Fruit fly (Drosophila melanogaster) whole organism, embryonic: ENCODE results near the gene CG14966.

Experiments
- B-H1 ChIP-seq: fragments of 200-800 bp; sonication (Bioruptor generic); IDR thresholded peaks from 3 replicates; pipeline ENCODE4 v1.3.6; 2022; ENCODE audit warnings: missing biosample characterization, missing genetic modification characterization
- BEAF-32 ChIP-seq: fragments of 200-800 bp; sonication (Bioruptor generic); optimal IDR thresholded peaks from 3 replicates; lab custom pipeline; 2017; ENCODE audit warnings: missing biosample characterization, missing genetic modification characterization, mild to moderate bottlenecking, moderate library complexity, missing genetic modification reagents
- Blimp-1 ChIP-seq: fragments of 200-800 bp; sonication (Bioruptor generic); optimal IDR thresholded peaks from 3 replicates; lab custom pipeline; 2018; ENCODE audit warnings: missing biosample characterization, missing genetic modification characterization, mild to moderate bottlenecking, moderate library complexity, missing genetic modification reagents
- CG13287 ChIP-seq: fragments of 200-800 bp; sonication (Bioruptor generic); IDR thresholded peaks from 2 replicates; pipeline ENCODE4 v1.3.6; 2022; ENCODE audit warnings: missing biosample characterization, missing genetic modification characterization; ENCODE audit not compliant: partially characterized antibody
- CG13775 ChIP-seq: fragments of 200-800 bp; sonication (Bioruptor generic); optimal IDR thresholded peaks from 3 replicates; lab custom pipeline; 2017; ENCODE audit warnings: missing biosample characterization, mild to moderate bottlenecking, missing genetic modification characterization
- CG14014 ChIP-seq: fragments of 200-800 bp; sonication (Bioruptor generic); IDR thresholded peaks from 2 replicates; pipeline ENCODE4 v1.3.6; 2022; ENCODE audit warnings: missing biosample characterization, missing genetic modification characterization
- CG14050 ChIP-seq: fragments of 200-800 bp; sonication (Bioruptor generic); IDR thresholded peaks from 3 replicates; pipeline ENCODE4 v1.3.6; 2022; ENCODE audit warnings: missing biosample characterization, missing genetic modification characterization
- CG14860 ChIP-seq: fragments of 200-800 bp; sonication (Bioruptor generic); IDR thresholded peaks from 3 replicates; pipeline ENCODE4 v1.3.6; 2022; ENCODE audit warnings: missing biosample characterization, missing genetic modification characterization; ENCODE audit not compliant: partially characterized antibody
- CG14965 ChIP-seq: fragments of 200-800 bp; sonication (Bioruptor generic); optimal IDR thresholded peaks from 2 replicates; lab custom pipeline; 2016; ENCODE audit warnings: missing biosample characterization, missing genetic modification characterization, borderline replicate concordance
- CG1602 ChIP-seq: fragments of 200-800 bp; sonication (Bioruptor generic); optimal IDR thresholded peaks from 3 replicates; lab custom pipeline; 2016; ENCODE audit warnings: missing biosample characterization, missing genetic modification characterization
- CG32532 ChIP-seq: fragments of 200-800 bp; sonication (Bioruptor generic); IDR thresholded peaks from 2 replicates; pipeline ENCODE4 v1.3.6; 2022; ENCODE audit warnings: missing biosample characterization, missing genetic modification characterization
- CG34224 ChIP-seq: fragments of 200-800 bp; sonication (Bioruptor generic); IDR thresholded peaks from 3 replicates; pipeline ENCODE4 v1.3.6; 2022; ENCODE audit warnings: missing biosample characterization, missing genetic modification characterization; ENCODE audit not compliant: partially characterized antibody
- CG4424 ChIP-seq: fragments of 200-800 bp; sonication (Bioruptor generic); optimal IDR thresholded peaks from 3 replicates; lab custom pipeline; 2016; ENCODE audit warnings: missing biosample characterization, missing genetic modification characterization
- CG4617 ChIP-seq: fragments of 200-800 bp; sonication (Bioruptor generic); optimal IDR thresholded peaks from 3 replicates; lab custom pipeline; 2016; ENCODE audit warnings: missing biosample characterization, missing genetic modification characterization, borderline replicate concordance
- CG6689 ChIP-seq: fragments of 200-800 bp; sonication (Bioruptor generic); IDR thresholded peaks from 2 replicates; pipeline ENCODE4 v1.3.6; 2022; ENCODE audit warnings: missing biosample characterization, missing genetic modification characterization
- CG7745 ChIP-seq: fragments of 200-800 bp; sonication (Bioruptor generic); optimal IDR thresholded peaks from 2 replicates; lab custom pipeline; 2018; ENCODE audit warnings: missing biosample characterization, mild to moderate bottlenecking, missing genetic modification characterization, moderate library complexity
- CG9797 ChIP-seq: fragments of 200-800 bp; sonication (Bioruptor generic); optimal IDR thresholded peaks from 3 replicates; lab custom pipeline; 2018; ENCODE audit warnings: missing biosample characterization, mild to moderate bottlenecking, missing genetic modification characterization
- CG9932 ChIP-seq: fragments of 200-800 bp; sonication (Bioruptor generic); IDR thresholded peaks from 2 replicates; pipeline ENCODE4 v1.3.6; 2022; ENCODE audit warnings: missing biosample characterization, missing genetic modification characterization
- Dip3 ChIP-seq: fragments of 200-800 bp; sonication (Bioruptor generic); optimal IDR thresholded peaks from 3 replicates; lab custom pipeline; 2016; ENCODE audit warnings: missing biosample characterization, missing genetic modification characterization
- Dll ChIP-seq: fragments of 200-800 bp; sonication (Bioruptor generic); IDR thresholded peaks from 4 replicates; pipeline ENCODE4 v1.3.6; 2022; ENCODE audit warnings: missing biosample characterization, missing genetic modification characterization; ENCODE audit not compliant: partially characterized antibody
- Ets97D ChIP-seq: fragments of 200-800 bp; sonication (Bioruptor generic); optimal IDR thresholded peaks from 3 replicates; lab custom pipeline; 2016; ENCODE audit warnings: missing biosample characterization, missing genetic modification characterization
- HLH4C ChIP-seq: fragments of 200-800 bp; sonication (Bioruptor generic); IDR thresholded peaks from 3 replicates; pipeline ENCODE4 v1.3.6; 2022; ENCODE audit warnings: missing biosample characterization, missing genetic modification characterization; ENCODE audit not compliant: partially characterized antibody
- Lim3 ChIP-seq: fragments of 200-800 bp; sonication (Bioruptor generic); IDR thresholded peaks from 2 replicates; pipeline ENCODE4 v1.3.6; 2022; ENCODE audit warnings: missing biosample characterization, missing genetic modification characterization
- Mad ChIP-seq: fragments of 200-800 bp; sonication (Bioruptor generic); optimal IDR thresholded peaks from 2 replicates; lab custom pipeline; 2016; ENCODE audit warnings: missing biosample characterization, missing genetic modification characterization
- Myb ChIP-seq: fragments of 200-800 bp; sonication (Bioruptor generic); optimal IDR thresholded peaks from 2 replicates; lab custom pipeline; 2016; ENCODE audit warnings: missing biosample characterization, missing genetic modification characterization
- Nf-YA ChIP-seq: fragments of 200-800 bp; sonication (Bioruptor generic); IDR thresholded peaks from 2 replicates; pipeline ENCODE4 v1.3.6; 2022; ENCODE audit warnings: missing biosample characterization, missing genetic modification characterization
- Sry-δ ChIP-seq: fragments of 200-800 bp; sonication (Bioruptor generic); optimal IDR thresholded peaks from 2 replicates; lab custom pipeline; 2016; ENCODE audit warnings: missing biosample characterization, missing genetic modification characterization
- Stat92E ChIP-seq, 3 experiments: fragments of >200 bp in 2 of 3; fragments of 200-800 bp in 1 of 3; sonication (Bioruptor generic) in 1 of 3; optimal IDR thresholded peaks; 2 replicates each; lab custom pipeline; 2017 to 2019; ENCODE audit warnings: missing biosample characterization in 3 of 3, missing genetic modification characterization in 3 of 3, mild to moderate bottlenecking in 1 of 3, moderate library complexity in 1 of 3
- YL-1 ChIP-seq: fragments of 200-800 bp; sonication (Bioruptor generic); optimal IDR thresholded peaks from 3 replicates; lab custom pipeline; 2017; ENCODE audit warnings: missing biosample characterization, mild to moderate bottlenecking, missing genetic modification characterization
- bcd ChIP-seq: fragments of 200-800 bp; sonication (Bioruptor generic); optimal IDR thresholded peaks from 2 replicates; lab custom pipeline; 2017; ENCODE audit warnings: missing biosample characterization, mild to moderate bottlenecking, missing genetic modification characterization
- crol ChIP-seq: fragments of 200-800 bp; sonication (Bioruptor generic); IDR thresholded peaks from 2 replicates; pipeline ENCODE4 v1.3.6; 2022; ENCODE audit warnings: missing biosample characterization, missing genetic modification characterization
- dimm ChIP-seq: fragments of 200-800 bp; sonication (Bioruptor generic); IDR thresholded peaks from 2 replicates; pipeline ENCODE4 v1.3.6; 2022; ENCODE audit warnings: missing biosample characterization, missing genetic modification characterization
- disco-r ChIP-seq: fragments of 200-800 bp; sonication (Bioruptor generic); optimal IDR thresholded peaks from 2 replicates; lab custom pipeline; 2016; ENCODE audit warnings: missing biosample characterization, missing genetic modification characterization
- dmrt99B ChIP-seq: fragments of 200-800 bp; sonication (Bioruptor generic); optimal IDR thresholded peaks from 2 replicates; lab custom pipeline; 2018; ENCODE audit warnings: missing biosample characterization, mild to moderate bottlenecking, missing genetic modification characterization, moderate library complexity
- ftz-f1 ChIP-seq: fragments of 200-800 bp; sonication (Bioruptor generic); optimal IDR thresholded peaks from 2 replicates; lab custom pipeline; 2016; ENCODE audit warnings: missing biosample characterization, missing genetic modification characterization
- hb ChIP-seq: fragments of 200-800 bp; sonication (Bioruptor generic); IDR thresholded peaks from 3 replicates; pipeline ENCODE4 v1.3.6; 2022; ENCODE audit warnings: missing biosample characterization, missing genetic modification characterization; ENCODE audit not compliant: partially characterized antibody
- her ChIP-seq: fragments of 200-800 bp; sonication (Bioruptor generic); optimal IDR thresholded peaks from 2 replicates; lab custom pipeline; 2016; ENCODE audit warnings: missing biosample characterization, missing genetic modification characterization
- inv ChIP-seq: fragments of 200-800 bp; sonication (Bioruptor generic); IDR thresholded peaks from 2 replicates; pipeline ENCODE4 v1.3.6; 2022; ENCODE audit warnings: missing biosample characterization, missing genetic modification characterization; ENCODE audit not compliant: partially characterized antibody
- ken ChIP-seq: fragments of 200-800 bp; sonication (Bioruptor generic); IDR thresholded peaks from 3 replicates; pipeline ENCODE4 v1.3.6; 2022; ENCODE audit warnings: missing biosample characterization, missing genetic modification characterization
- nmo ChIP-seq: fragments of 200-800 bp; sonication (Bioruptor generic); optimal IDR thresholded peaks from 2 replicates; lab custom pipeline; 2018; ENCODE audit warnings: missing biosample characterization, mild to moderate bottlenecking, missing genetic modification characterization, moderate library complexity
- peb ChIP-seq: fragments of 200-800 bp; sonication (Bioruptor generic); IDR thresholded peaks from 2 replicates; pipeline ENCODE4 v1.3.6; 2022; ENCODE audit warnings: missing biosample characterization, missing genetic modification characterization
- pho ChIP-seq: fragments of 200-800 bp; sonication (Bioruptor generic); optimal IDR thresholded peaks from 2 replicates; lab custom pipeline; 2016; ENCODE audit warnings: missing biosample characterization, missing genetic modification characterization
- pita ChIP-seq: fragments of 200-800 bp; sonication (Bioruptor generic); optimal IDR thresholded peaks from 2 replicates; lab custom pipeline; 2017; ENCODE audit warnings: missing biosample characterization, mild to moderate bottlenecking, missing genetic modification characterization
- repo ChIP-seq: fragments of 200-800 bp; sonication (Bioruptor generic); optimal IDR thresholded peaks from 2 replicates; lab custom pipeline; 2016; ENCODE audit warnings: missing biosample characterization, missing genetic modification characterization
- ro ChIP-seq: fragments of 200-800 bp; sonication (Bioruptor generic); IDR thresholded peaks from 2 replicates; pipeline ENCODE4 v1.3.6; 2022; ENCODE audit warnings: missing biosample characterization, missing genetic modification characterization
- sens-2 ChIP-seq: fragments of 200-800 bp; sonication (Bioruptor generic); IDR thresholded peaks from 2 replicates; pipeline ENCODE4 v1.3.6; 2022; ENCODE audit warnings: missing biosample characterization, missing genetic modification characterization
- slou ChIP-seq: fragments of 200-800 bp; sonication (Bioruptor generic); optimal IDR thresholded peaks from 3 replicates; lab custom pipeline; 2016; ENCODE audit warnings: missing biosample characterization, missing genetic modification characterization
- stwl ChIP-seq: fragments of 200-800 bp; sonication (Bioruptor generic); optimal IDR thresholded peaks from 3 replicates; lab custom pipeline; 2018; ENCODE audit warnings: missing biosample characterization, mild to moderate bottlenecking, missing genetic modification characterization, moderate library complexity
- sug ChIP-seq: fragments of 200-800 bp; optimal IDR thresholded peaks from 2 replicates; lab custom pipeline; 2019; ENCODE audit warnings: missing biosample characterization, mild to moderate bottlenecking, missing genetic modification characterization, moderate library complexity
- ttk ChIP-seq: fragments of 200-800 bp; sonication (Bioruptor generic); IDR thresholded peaks from 2 replicates; pipeline ENCODE4 v2.1.2; 2022; ENCODE audit warnings: missing biosample characterization, missing genetic modification characterization
- vfl ChIP-seq: fragments of 200-800 bp; sonication (Bioruptor generic); optimal IDR thresholded peaks from 2 replicates; lab custom pipeline; 2016; ENCODE audit warnings: missing biosample characterization, missing genetic modification characterization

Gene CG14966

DNA sequence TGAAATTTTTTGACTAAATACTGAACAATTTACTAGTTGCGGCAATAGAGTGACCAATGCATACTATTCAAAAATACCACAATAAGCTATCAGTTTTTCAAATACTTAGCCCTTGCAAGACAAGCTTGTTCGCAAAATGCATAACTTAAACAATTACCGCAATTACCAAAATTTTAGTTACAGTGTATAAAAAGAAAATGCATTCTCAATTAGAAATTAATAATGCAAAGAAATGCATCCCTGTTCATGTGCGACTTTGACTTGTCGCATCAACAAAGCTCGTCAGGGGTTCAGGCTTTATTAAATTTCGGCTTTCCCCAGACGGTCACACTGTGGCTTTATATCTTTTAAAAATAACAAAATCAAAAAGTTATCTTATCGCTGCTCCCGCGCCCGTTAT lies 21.4 kb upstream of the CG14966 start, which contains the start of the genes hob and nSMase (continued):
- no peak for TF ChIP-seq CG7745 (tag; lab: Kevin White, UChicago)
- TF ChIP-seq vfl (GFP tag; lab: Kevin White, UChicago), result no peak
- peak; percentile 45 for TF ChIP-seq Sry-δ (GFP tag; lab: Kevin White, UChicago)
- TF ChIP-seq Dip3 (GFP tag; lab: Kevin White, UChicago), result peak; percentile 12
- no peak for TF ChIP-seq inv (GFP tag; lab: Robert Waterston, UW)
- no peak for TF ChIP-seq CG14050 (GFP tag; lab: Robert Waterston, UW)
- TF ChIP-seq pita (GFP tag; lab: Kevin White, UChicago), result no peak
- no peak for TF ChIP-seq CG14965
- TF ChIP-seq CG14860, result no peak
- TF ChIP-seq CG9797 (GFP tag; lab: Kevin White, UChicago), result peak; percentile 83
- TF ChIP-seq HLH4C, result no peak
- no peak for TF ChIP-seq ro
- peak; percentile 60 for TF ChIP-seq CG4617 (GFP tag; lab: Kevin White, UChicago)
- TF ChIP-seq crol (GFP tag; lab: Robert Waterston, UW), result no peak
- peak; percentile 59 for TF ChIP-seq Ets97D (GFP tag; lab: Kevin White, UChicago)
- no peak for TF ChIP-seq hb
- TF ChIP-seq nmo, result peak; percentile 58
- TF ChIP-seq her, result no peak
- TF ChIP-seq slou (GFP tag; lab: Kevin White, UChicago), result no peak
- peak; percentile 23 for TF ChIP-seq Blimp-1
- TF ChIP-seq sens-2, result no peak
- no peak for TF ChIP-seq dimm (GFP tag; lab: Robert Waterston, UW)
- TF ChIP-seq peb (GFP tag; lab: Robert Waterston, UW), result no peak
- TF ChIP-seq repo (GFP tag; lab: Kevin White, UChicago), result no peak
- TF ChIP-seq Mad (GFP tag; lab: Kevin White, UChicago), result no peak
- TF ChIP-seq YL-1 (GFP tag; lab: Kevin White, UChicago), result peak; percentile 71
- no peak for TF ChIP-seq CG4424 (GFP tag; lab: Kevin White, UChicago)
- no peak for TF ChIP-seq CG14014 (GFP tag; lab: Robert Waterston, UW)
- no peak for TF ChIP-seq pho
- no peak for TF ChIP-seq Lim3 (GFP tag; lab: Robert Waterston, UW)
- peak; percentile 27 for TF ChIP-seq ftz-f1
- no peak for TF ChIP-seq dmrt99B (tag; lab: Kevin White, UChicago)
- no peak for TF ChIP-seq Dll (GFP tag; lab: Robert Waterston, UW)
- TF ChIP-seq CG6689 (GFP tag; lab: Robert Waterston, UW), result no peak
- TF ChIP-seq CG1602 (GFP tag; lab: Kevin White, UChicago), result no peak
- TF ChIP-seq CG34224 (GFP tag; lab: Robert Waterston, UW), result no peak
- TF ChIP-seq Myb, result peak; percentile 73
- no peak for TF ChIP-seq stwl
- TF ChIP-seq Nf-YA (GFP tag; lab: Robert Waterston, UW), result no peak
- no peak for TF ChIP-seq B-H1 (GFP tag; lab: Robert Waterston, UW)
- TF ChIP-seq CG32532 (GFP tag; lab: Robert Waterston, UW), result no peak
- no peak for TF ChIP-seq bcd (GFP tag; lab: Kevin White, UChicago)
- TF ChIP-seq CG13775, result peak; percentile 22
- TF ChIP-seq ken (GFP tag; lab: Robert Waterston, UW), result no peak
- no peak; the same call in 1 of the 2 replicates for TF ChIP-seq CG9932 (GFP tag; lab: Robert Waterston, UW)
- TF ChIP-seq disco-r, result no peak
- peak in 1 of 3 experiments; percentile 40 for TF ChIP-seq Stat92E (GFP tag; optimal IDR thresholded peaks at IDR 0.05; lab: Kevin White, UChicago)
- TF ChIP-seq CG13287 (GFP tag; lab: Robert Waterston, UW), result peak; percentile 29; the same call in 1 of the 2 replicates
- TF ChIP-seq sug (tag; lab: Kevin White, UChicago), result no peak
- peak; percentile 42 for TF ChIP-seq BEAF-32 (GFP tag; lab: Kevin White, UChicago)
- TF ChIP-seq ttk, result no peak
